Fruit fly (Drosophila melanogaster): ENCODE measurements around the gene CG6153.

- TF ChIP-seq cic (GFP tag; optimal IDR thresholded peaks at IDR 0.05) = peak; percentile 19
- no peak for TF ChIP-seq CG5204 (GFP tag; optimal IDR thresholded peaks at IDR 0.05)
- no peak for TF ChIP-seq toe (GFP tag; optimal IDR thresholded peaks at IDR 0.05)
- peak; percentile 36 for TF ChIP-seq Mnt (GFP tag; optimal IDR thresholded peaks at IDR 0.05)
- TF ChIP-seq cnc (optimal IDR thresholded peaks at IDR 0.05) = no peak
- peak; percentile 19 for TF ChIP-seq CG33017 (tag; optimal IDR thresholded peaks at IDR 0.05)
- no peak for TF ChIP-seq CG11617 (GFP tag; optimal IDR thresholded peaks at IDR 0.05)
- no peak for TF ChIP-seq CG12768 (GFP tag; optimal IDR thresholded peaks at IDR 0.05)
- TF ChIP-seq Crg-1 (GFP tag; optimal IDR thresholded peaks at IDR 0.05) = no peak
- peak; percentile 17 for TF ChIP-seq tj (GFP tag; optimal IDR thresholded peaks at IDR 0.05)
- TF ChIP-seq CG14711 (tag; optimal IDR thresholded peaks at IDR 0.05) = no peak
- no peak for TF ChIP-seq kay (GFP tag; ENCODE audit: borderline replicate concordance)
- TF ChIP-seq Hr96 (GFP tag; optimal IDR thresholded peaks at IDR 0.05) = no peak
Measured at dm6 chr2L:12718437-12719376, 25.9 kb downstream of the CG6153 start, which contains the start of gene MRP.

All from whole organism, adult.